Worm (Caenorhabditis elegans): ENCODE data around the gene dod-21.

dod-21 gene

ce11 chrIV:12898823-12899222 is 37.7 kb upstream of the dod-21 start:
- no peak for TF ChIP-seq daf-16 (GFP tag; optimal IDR thresholded peaks at IDR 0.05)
- TF ChIP-seq daf-16 (tag; optimal IDR thresholded peaks at IDR 0.05), result peak; percentile 38
- no peak for TF ChIP-seq R02D3.7 (tag; optimal IDR thresholded peaks at IDR 0.05)
- peak; percentile 59 for TF ChIP-seq nhr-28 (tag; optimal IDR thresholded peaks at IDR 0.05)

- no peak for TF ChIP-seq dpl-1 (GFP tag; optimal IDR thresholded peaks at IDR 0.05)
- no peak for TF ChIP-seq snpc-1.2 (GFP tag; IDR thresholded peaks at IDR 0.05)
- TF ChIP-seq Y5F2A.4 (GFP tag; optimal IDR thresholded peaks at IDR 0.05), result no peak
- no peak for TF ChIP-seq cey-2 (tag; optimal IDR thresholded peaks at IDR 0.05; ENCODE audit: borderline replicate concordance, insufficient read depth)
- TF ChIP-seq lin-38 (GFP tag; IDR thresholded peaks at IDR 0.05), result no peak
- TF ChIP-seq hlh-30 (tag; optimal IDR thresholded peaks at IDR 0.05; ENCODE audit: insufficient read depth), result no peak
- no peak for TF ChIP-seq spr-1 (tag; optimal IDR thresholded peaks at IDR 0.05)
- TF ChIP-seq ceh-62 (tag; optimal IDR thresholded peaks at IDR 0.05), result no peak
Observed at ce11 chrIV:12899392-12899791, 37.1 kb upstream of the dod-21 start, which contains the start of gene K08D8.9. Gene K08D8.9, plus strand, starts transcription at chrIV:12899692.

ce11 chrIV:12900267-12900666 is 36.3 kb upstream of the dod-21 start, which contains the start of gene K08D8.10:
Gene K08D8.10, plus strand, starts transcription at chrIV:12900567.
- TF ChIP-seq lin-13 (GFP tag; optimal IDR thresholded peaks at IDR 0.05) (no peak), snpc-1.2 (GFP tag; IDR thresholded peaks at IDR 0.05) (no peak), daf-16 (GFP tag; optimal IDR thresholded peaks at IDR 0.05) (no peak), daf-16 (tag; optimal IDR thresholded peaks at IDR 0.05) (peak; percentile 9)

ce11 chrIV:12901602-12902001 is 34.9 kb upstream of the dod-21 start:
- TF ChIP-seq hlh-11 (tag; optimal IDR thresholded peaks at IDR 0.05) (peak; percentile 20), lim-7 (GFP tag; IDR thresholded peaks at IDR 0.05) (no peak), nhr-77 (tag; optimal IDR thresholded peaks at IDR 0.05) (peak; percentile 33), mxl-3 (GFP tag; optimal IDR thresholded peaks at IDR 0.05) (peak; percentile 19), pqm-1 (tag; optimal IDR thresholded peaks at IDR 0.05) (peak; percentile 18), mdl-1 (tag; optimal IDR thresholded peaks at IDR 0.05) (peak in 1 of 2 experiments; percentile 16), daf-16 (GFP tag; optimal IDR thresholded peaks at IDR 0.05) (no peak), daf-16 (tag; optimal IDR thresholded peaks at IDR 0.05) (peak; percentile 30), nhr-28 (tag; optimal IDR thresholded peaks at IDR 0.05) (peak; percentile 67), hlh-30 (tag; optimal IDR thresholded peaks at IDR 0.05; ENCODE audit: insufficient read depth) (peak; percentile 19), dmd-6 (GFP tag; IDR thresholded peaks at IDR 0.05) (peak; percentile 81), vab-7 (GFP tag; IDR thresholded peaks at IDR 0.05) (no peak), unc-130 (GFP tag; optimal IDR thresholded peaks at IDR 0.05) (no peak), dve-1 (tag; optimal IDR thresholded peaks at IDR 0.05; ENCODE audit: insufficient read depth) (peak; percentile 3), lin-38 (GFP tag; IDR thresholded peaks at IDR 0.05) (no peak)

- TF ChIP-seq egl-27 (tag; optimal IDR thresholded peaks at IDR 0.05) (no peak), nhr-48 (tag; optimal IDR thresholded peaks at IDR 0.05) (no peak), arid-1 (GFP tag; conservative IDR thresholded peaks at IDR 0.05) (no peak), tra-1 (GFP tag; IDR thresholded peaks at IDR 0.05) (no peak), lin-39 (tag; optimal IDR thresholded peaks at IDR 0.05) (no peak), T26A8.4 (GFP tag; IDR thresholded peaks at IDR 0.05) (no peak), dmd-6 (GFP tag; IDR thresholded peaks at IDR 0.05) (peak; percentile 35; the same call in 1 of the 2 replicates), php-3 (GFP tag; IDR thresholded peaks at IDR 0.05) (no peak), nhr-237 (tag; optimal IDR thresholded peaks at IDR 0.05) (no peak), unc-130 (GFP tag; optimal IDR thresholded peaks at IDR 0.05) (no peak), pqm-1 (tag; optimal IDR thresholded peaks at IDR 0.05) (peak; percentile 10), lin-13 (GFP tag; optimal IDR thresholded peaks at IDR 0.05) (no peak), zfp-3 (GFP tag; conservative IDR thresholded peaks at IDR 0.05) (no peak), ceh-28 (tag; optimal IDR thresholded peaks at IDR 0.05) (no peak), dpl-1 (GFP tag; optimal IDR thresholded peaks at IDR 0.05) (no peak), madf-9 (GFP tag; conservative IDR thresholded peaks at IDR 0.05) (no peak), hmg-1.1 (GFP tag; IDR thresholded peaks at IDR 0.05) (no peak)
Observed at ce11 chrIV:12902430-12903110, 34.0 kb upstream of the dod-21 start, which contains the start of gene K08D8.2. Gene K08D8.2, plus strand, starts transcription at chrIV:12903060.

Data from whole organism, L4 larva.